Worm (Caenorhabditis elegans) whole organism, young adult: ENCODE data around the gene Y64G10A.1.

Experiments used
- ZK185.1 ChIP-seq: sonication (generic microtip); optimal IDR thresholded peaks from 2 replicates; lab custom pipeline; 2016; ENCODE audit warnings: mild to moderate bottlenecking, missing genetic modification characterization, missing compliant biosample characterization; ENCODE audit not compliant: poor library complexity, severe bottlenecking
- snpc-4 ChIP-seq, 5 experiments: fragments of 150-350 bp in 1 of 5; sonication (generic microtip) in 4 of 5; optimal IDR thresholded peaks; 2 replicates each; lab custom pipeline; 2014 to 2018; ENCODE audit warnings: missing genetic modification characterization in 5 of 5, missing biosample characterization in 3 of 5, antibody characterized with exemption in 2 of 5, mild to moderate bottlenecking in 2 of 5, missing compliant biosample characterization in 2 of 5, missing genotype in 2 of 5, moderate library complexity in 2 of 5, missing genetic modification reagents in 1 of 5

ce11 chrIV:14260761-14261160 is 21.9 kb upstream of the Y64G10A.1 start:
- TF ChIP-seq snpc-4 (GFP tag; optimal IDR thresholded peaks at IDR 0.05; lab: Kevin White, UChicago) (peak; percentile 12), snpc-4 (tag; optimal IDR thresholded peaks at IDR 0.05; lab: Kevin White, UChicago) (no peak), ZK185.1 (no peak)
